Fruit fly (Drosophila melanogaster) Kc167 (cell line): Measurements from ENCODE around the gene Skel.

Experiments used
- Myc ChIP-seq: fragments of >200 bp; optimal IDR thresholded peaks from 2 replicates; lab custom pipeline; 2017; ENCODE audit warnings: missing external identifiers
- h ChIP-seq: fragments of >200 bp; optimal IDR thresholded peaks from 3 replicates; lab custom pipeline; 2018; ENCODE audit warnings: missing external identifiers
- psq ChIP-seq: fragments of >200 bp; optimal IDR thresholded peaks from 2 replicates; lab custom pipeline; 2017; ENCODE audit warnings: missing external identifiers

dm6 chr3R:10659563-10659962 lies 27.2 kb upstream of the Skel start:
- TF ChIP-seq Myc (lab: Kevin White, UChicago): no peak
- TF ChIP-seq psq (lab: Kevin White, UChicago): no peak
- TF ChIP-seq h (lab: Kevin White, UChicago): no peak
